Worm (Caenorhabditis elegans) whole organism, L4 larva: ENCODE data around the gene C08D8.1.

Experiments used
- D1046.2 ChIP-seq: fragments of 200-800 bp; sonication (Bioruptor generic); IDR thresholded peaks from 2 replicates; pipeline ENCODE4 v1.3.6; 2022; ENCODE audit warnings: missing genetic modification characterization, missing compliant biosample characterization
- F26F4.8 ChIP-seq: fragments of 200-800 bp; sonication (Bioruptor generic); conservative IDR thresholded peaks from 2 replicates; pipeline ENCODE4 v1.3.6; 2022; ENCODE audit warnings: missing genetic modification characterization, missing compliant biosample characterization
- F44E2.7 ChIP-seq: fragments of 200-800 bp; sonication (Bioruptor generic); IDR thresholded peaks from 2 replicates; pipeline ENCODE4 v2.1.2; 2022; ENCODE audit warnings: missing genetic modification characterization, missing compliant biosample characterization
- T26A8.4 ChIP-seq: fragments of 200-800 bp; sonication (Bioruptor generic); IDR thresholded peaks from 2 replicates; pipeline ENCODE4 v1.3.6; 2022; ENCODE audit warnings: missing genetic modification characterization, missing compliant biosample characterization
- Y105C5A.15 ChIP-seq: fragments of 200-800 bp; sonication (Bioruptor generic); IDR thresholded peaks from 2 replicates; pipeline ENCODE4 v1.3.6; 2022; ENCODE audit warnings: missing genetic modification characterization, missing compliant biosample characterization
- Y48G9A.11 ChIP-seq: fragments of 200-800 bp; sonication (Bioruptor generic); IDR thresholded peaks from 2 replicates; pipeline ENCODE4 v1.3.6; 2022; ENCODE audit warnings: missing genetic modification reagents, missing genetic modification characterization, missing compliant biosample characterization
- aha-1 ChIP-seq: fragments of 150-350 bp; peaks from one replicate; lab custom pipeline; 2014; ENCODE audit warnings: missing biosample characterization, missing genetic modification characterization
- ceh-20 ChIP-seq: fragments of 200-800 bp; sonication (Bioruptor generic); IDR thresholded peaks from 2 replicates; pipeline ENCODE4 v1.3.6; 2022; ENCODE audit warnings: missing genetic modification reagents, missing genetic modification characterization, missing compliant biosample characterization
- ceh-62 ChIP-seq: sonication (generic microtip); optimal IDR thresholded peaks from 2 replicates; lab custom pipeline; 2017; ENCODE audit warnings: missing biosample characterization, missing genetic modification characterization
- ces-1 ChIP-seq: fragments of 150-350 bp; sonication (generic microtip); optimal IDR thresholded peaks from 4 replicates; lab custom pipeline; 2014; ENCODE audit warnings: missing biosample characterization, missing genetic modification reagents, missing genetic modification characterization
- daf-12 ChIP-seq: fragments of 150-350 bp; optimal IDR thresholded peaks from 2 replicates; lab custom pipeline; 2014; ENCODE audit warnings: missing biosample characterization, missing genetic modification reagents, missing genetic modification characterization
- dmd-8 ChIP-seq: fragments of 200-800 bp; sonication (Bioruptor generic); IDR thresholded peaks from 2 replicates; pipeline ENCODE4 v1.3.6; 2022; ENCODE audit warnings: missing genetic modification characterization, missing compliant biosample characterization
- fkh-10 ChIP-seq: fragments of 150-350 bp; optimal IDR thresholded peaks from 2 replicates; lab custom pipeline; 2014; ENCODE audit warnings: missing biosample characterization, missing genetic modification reagents, missing genetic modification characterization
- hif-1 ChIP-seq, 2 experiments: sonication (generic microtip); optimal IDR thresholded peaks; 2 replicates each; lab custom pipeline; 2016 to 2017; ENCODE audit warnings: missing compliant biosample characterization in 2 of 2, missing genetic modification characterization in 2 of 2, missing genetic modification reagents in 2 of 2, missing genotype in 2 of 2, mild to moderate bottlenecking in 1 of 2
- hlh-11 ChIP-seq: fragments of 200-800 bp; sonication (Bioruptor generic); optimal IDR thresholded peaks from 2 replicates; lab custom pipeline; 2018; ENCODE audit warnings: mild to moderate bottlenecking, missing genetic modification characterization, missing compliant biosample characterization
- hlh-30 ChIP-seq: sonication (generic microtip); optimal IDR thresholded peaks from 2 replicates; lab custom pipeline; 2017; ENCODE audit warnings: antibody characterized with exemption, mild to moderate bottlenecking, missing genetic modification characterization, missing compliant biosample characterization; ENCODE audit not compliant: insufficient read depth
- jun-1 ChIP-seq: fragments of 150-350 bp; optimal IDR thresholded peaks from 2 replicates; lab custom pipeline; 2014; ENCODE audit warnings: missing biosample characterization, missing genetic modification reagents, missing genetic modification characterization
- lim-7 ChIP-seq: fragments of 200-800 bp; sonication (Bioruptor generic); IDR thresholded peaks from 2 replicates; pipeline ENCODE4 v1.3.6; 2022; ENCODE audit warnings: missing genetic modification characterization, missing compliant biosample characterization
- lir-3 ChIP-seq: sonication (generic microtip); optimal IDR thresholded peaks from 2 replicates; lab custom pipeline; 2016; ENCODE audit warnings: mild to moderate bottlenecking, missing genetic modification characterization, missing compliant biosample characterization
- madf-5 ChIP-seq, 2 experiments: fragments of 200-800 bp; sonication (Bioruptor generic); IDR thresholded peaks; 2 replicates each; pipeline ENCODE4 v1.3.6; 2022; ENCODE audit warnings: missing compliant biosample characterization in 2 of 2, missing genetic modification characterization in 2 of 2
- madf-9 ChIP-seq: fragments of 200-800 bp; sonication (Bioruptor generic); conservative IDR thresholded peaks from 2 replicates; pipeline ENCODE4 v1.3.6; 2022; ENCODE audit warnings: missing genetic modification reagents, missing genetic modification characterization, missing compliant biosample characterization
- mdt-29 ChIP-seq: fragments of 200-800 bp; sonication (Bioruptor generic); IDR thresholded peaks from 2 replicates; pipeline ENCODE4 v1.3.6; 2022; ENCODE audit warnings: missing genetic modification reagents, missing genetic modification characterization, missing compliant biosample characterization
- mxl-2 ChIP-seq: fragments of 200-800 bp; sonication (Bioruptor generic); conservative IDR thresholded peaks from 2 replicates; pipeline ENCODE4 v1.3.6; 2022; ENCODE audit warnings: missing genetic modification reagents, missing genetic modification characterization, missing compliant biosample characterization
- mxl-3 ChIP-seq: fragments of 200-800 bp; sonication (Bioruptor generic); optimal IDR thresholded peaks from 2 replicates; lab custom pipeline; 2018; ENCODE audit warnings: mild to moderate bottlenecking, missing genetic modification characterization, missing compliant biosample characterization
- nhr-10 ChIP-seq: fragments of 150-350 bp; optimal IDR thresholded peaks from 2 replicates; lab custom pipeline; 2014; ENCODE audit warnings: missing biosample characterization, missing genetic modification characterization
- nhr-28 ChIP-seq: fragments of 150-350 bp; optimal IDR thresholded peaks from 2 replicates; lab custom pipeline; 2014; ENCODE audit warnings: missing biosample characterization, missing genetic modification characterization
- nhr-42 ChIP-seq: fragments of 200-800 bp; sonication (Bioruptor generic); IDR thresholded peaks from 2 replicates; pipeline ENCODE4 v1.3.6; 2022; ENCODE audit warnings: missing genetic modification characterization, missing compliant biosample characterization
- rbr-2 ChIP-seq: sonication (generic microtip); optimal IDR thresholded peaks from 2 replicates; lab custom pipeline; 2016; ENCODE audit warnings: missing genotype, missing genetic modification characterization, missing compliant biosample characterization
- set-16 ChIP-seq: fragments of 200-800 bp; sonication (Bioruptor generic); IDR thresholded peaks from 2 replicates; pipeline ENCODE4 v1.3.6; 2022; ENCODE audit warnings: missing genetic modification reagents, missing genetic modification characterization, missing compliant biosample characterization
- snpc-1.2 ChIP-seq: fragments of 200-800 bp; sonication (Bioruptor generic); IDR thresholded peaks from 2 replicates; pipeline ENCODE4 v1.3.6; 2022; ENCODE audit warnings: missing genetic modification reagents, missing genetic modification characterization, missing compliant biosample characterization
- spr-3 ChIP-seq: fragments of 200-800 bp; sonication (Bioruptor generic); optimal IDR thresholded peaks from 2 replicates; lab custom pipeline; 2018; ENCODE audit warnings: mild to moderate bottlenecking, missing genetic modification characterization, missing compliant biosample characterization
- tag-97 ChIP-seq: fragments of 200-800 bp; sonication (Bioruptor generic); IDR thresholded peaks from 2 replicates; pipeline ENCODE4 v1.3.6; 2022; ENCODE audit warnings: missing genetic modification characterization, missing compliant biosample characterization
- unc-62 ChIP-seq, 3 experiments: fragments of 150-350 bp in 1 of 3; sonication (generic microtip); optimal IDR thresholded peaks in 2 of 3; peaks in 1 of 3; 1 replicate in 1 of 3; 2 replicates in 2 of 3; lab custom pipeline; 2014 to 2017; ENCODE audit warnings: missing biosample characterization in 3 of 3, missing genetic modification characterization in 3 of 3, missing genetic modification reagents in 3 of 3, missing genotype in 1 of 3
- zfp-3 ChIP-seq: fragments of 200-800 bp; sonication (Bioruptor generic); conservative IDR thresholded peaks from 2 replicates; pipeline ENCODE4 v1.3.6; 2022; ENCODE audit warnings: missing genetic modification reagents, missing genetic modification characterization, missing compliant biosample characterization
- zip-11 ChIP-seq: fragments of 200-800 bp; sonication (Bioruptor generic); IDR thresholded peaks from 2 replicates; pipeline ENCODE4 v1.3.6; 2022; ENCODE audit warnings: missing genetic modification characterization, missing compliant biosample characterization
- ztf-7 ChIP-seq: fragments of 150-350 bp; optimal IDR thresholded peaks from 2 replicates; lab custom pipeline; 2014; ENCODE audit warnings: missing biosample characterization, missing genetic modification characterization

Gene C08D8.1

DNA sequence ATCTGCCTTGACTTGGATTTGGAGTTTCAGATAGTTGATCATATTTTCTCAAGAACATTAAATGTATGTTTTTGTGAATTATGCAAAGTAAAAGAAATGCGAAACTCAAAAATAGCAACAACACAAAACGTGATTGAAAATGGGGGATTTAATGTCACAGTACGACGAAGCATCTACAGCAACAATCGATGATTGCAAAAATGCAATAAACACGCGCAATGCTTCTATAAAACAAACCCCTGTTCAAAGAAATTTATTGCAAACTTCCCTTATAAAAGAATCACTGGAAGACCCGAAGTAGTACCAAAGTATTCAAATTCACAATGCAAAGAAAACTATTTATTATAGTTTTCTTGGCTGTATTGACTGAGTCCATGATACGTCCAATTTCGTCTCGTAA, 27.4 kb upstream of the C08D8.1 start, which contains the start of gene clec-219 (continued):
- TF ChIP-seq ces-1 (GFP tag; lab: Kevin White, UChicago) = no peak
- TF ChIP-seq, all 104 proteins: peak for 0

DNA sequence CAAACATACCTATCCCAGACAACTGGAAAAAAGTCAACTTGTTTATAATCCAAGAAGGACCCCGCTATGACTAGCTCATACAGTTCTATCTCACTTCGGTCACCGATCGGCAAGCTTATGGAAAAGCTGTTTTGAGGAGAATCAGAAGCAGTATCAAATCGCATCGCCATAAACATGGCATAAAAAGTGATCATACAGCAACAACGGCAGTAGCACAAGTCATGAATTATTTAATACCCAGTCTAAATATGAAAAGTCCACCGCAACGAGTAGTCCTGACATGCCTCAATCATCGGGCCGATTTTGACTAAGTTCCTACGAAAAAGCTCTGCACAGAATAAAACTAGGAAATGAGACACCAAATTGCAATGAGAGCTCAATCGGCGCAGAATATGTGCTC, 22.0 kb upstream of the C08D8.1 start:
- TF ChIP-seq aha-1 (peak; percentile 95), rbr-2 (no peak), unc-62 (GFP tag; optimal IDR thresholded peaks at IDR 0.05 in 1 of 2; lab: Kevin White, UChicago) (peak in 1 of 2 experiments; percentile 69), unc-62 (tag; optimal IDR thresholded peaks at IDR 0.05; lab: Kevin White, UChicago) (no peak), hif-1 (tag; optimal IDR thresholded peaks at IDR 0.05; lab: Kevin White, UChicago) (no peak)

DNA sequence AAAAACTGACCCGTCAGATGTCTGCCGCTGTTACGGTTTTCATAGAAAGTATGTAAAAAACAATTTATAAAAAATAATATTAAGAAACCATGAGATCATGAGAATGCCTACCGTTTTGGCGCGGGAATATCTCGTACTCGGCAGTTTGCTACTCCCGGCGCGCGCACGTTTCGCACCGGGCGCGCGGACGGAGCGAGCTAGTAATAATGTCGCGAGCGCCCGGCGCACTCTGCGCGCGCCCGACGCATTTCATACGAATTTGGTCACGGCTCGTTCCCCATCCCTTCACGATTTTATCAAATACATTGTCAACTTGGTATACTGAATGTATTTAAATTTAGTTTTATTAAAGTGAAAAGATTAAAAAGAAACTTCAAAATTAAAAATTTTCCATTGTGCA, 19.7 kb upstream of the C08D8.1 start:
- peak; percentile 74 for TF ChIP-seq set-16 (GFP tag; lab: Robert Waterston, UW)
- TF ChIP-seq unc-62 (GFP tag; optimal IDR thresholded peaks at IDR 0.05 in 1 of 2; lab: Kevin White, UChicago) = no peak
- no peak for TF ChIP-seq unc-62 (tag; optimal IDR thresholded peaks at IDR 0.05; lab: Kevin White, UChicago)

DNA sequence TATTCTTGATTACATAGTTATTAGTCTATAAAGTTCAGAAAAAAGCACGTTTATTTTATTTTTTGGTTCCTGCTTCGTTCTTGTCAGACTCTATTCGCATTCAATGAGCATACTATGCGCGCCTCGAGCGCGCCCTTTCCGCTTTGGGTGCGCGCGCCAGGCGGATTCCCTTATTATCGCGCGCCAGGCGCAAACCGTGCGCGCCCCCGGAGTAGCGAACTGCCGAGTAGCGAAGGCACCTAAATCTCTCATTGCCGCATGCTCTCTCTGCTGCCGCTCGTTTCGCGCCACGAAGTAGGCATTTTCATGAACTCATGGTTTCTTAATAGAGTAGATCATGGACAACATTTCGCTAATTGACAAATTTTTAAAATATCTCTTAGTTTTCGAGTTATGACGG, 18.5 kb upstream of the C08D8.1 start:
- TF ChIP-seq set-16 (GFP tag; lab: Robert Waterston, UW) (peak; percentile 89), fkh-10 (GFP tag; lab: Kevin White, UChicago) (no peak)

DNA sequence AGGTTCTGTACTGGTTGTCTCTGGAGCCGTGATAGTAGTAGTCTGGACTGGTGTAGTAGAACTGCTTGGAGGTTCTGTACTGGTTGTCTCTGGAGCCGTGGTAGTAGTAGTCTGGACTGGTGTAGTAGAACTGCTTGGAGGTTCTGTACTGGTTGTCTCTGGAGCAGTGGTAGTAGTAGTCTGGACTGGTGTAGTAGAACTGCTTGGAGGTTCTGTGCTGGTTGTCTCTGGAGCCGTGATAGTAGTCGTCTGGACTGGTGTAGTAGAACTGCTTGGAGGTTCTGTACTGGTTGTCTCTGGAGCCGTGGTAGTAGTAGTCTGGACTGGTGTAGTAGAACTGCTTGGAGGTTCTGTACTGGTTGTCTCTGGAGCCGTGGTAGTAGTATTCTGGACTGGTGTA, 16.2 kb upstream of the C08D8.1 start:
- TF ChIP-seq F44E2.7 (GFP tag; lab: Robert Waterston, UW) = 0 out of 2 replicates have a peak, but pooled peaks have one; percentile 38
- TF ChIP-seq lim-7 (GFP tag; lab: Robert Waterston, UW) = peak; percentile 70
- TF ChIP-seq F26F4.8 (GFP tag; lab: Robert Waterston, UW) = peak; percentile 84
- TF ChIP-seq D1046.2 = 0 out of 2 replicates have a peak, but pooled peaks have one; percentile 68
- peak; percentile 72; the same call in 1 of the 2 replicates for TF ChIP-seq dmd-8 (GFP tag; lab: Robert Waterston, UW)
- TF ChIP-seq madf-5 (GFP tag; IDR thresholded peaks at IDR 0.05; lab: Robert Waterston, UW) = peak in 1 of 2 experiments; percentile 50; a peak in 1 of 4 replicates
- 0 out of 2 replicates have a peak, but pooled peaks have one; percentile 47 for TF ChIP-seq madf-9 (GFP tag; lab: Robert Waterston, UW)
- TF ChIP-seq snpc-1.2 (GFP tag; lab: Robert Waterston, UW) = 0 out of 2 replicates have a peak, but pooled peaks have one; percentile 29
- 0 out of 2 replicates have a peak, but pooled peaks have one; percentile 57 for TF ChIP-seq Y105C5A.15 (GFP tag; lab: Robert Waterston, UW)

DNA sequence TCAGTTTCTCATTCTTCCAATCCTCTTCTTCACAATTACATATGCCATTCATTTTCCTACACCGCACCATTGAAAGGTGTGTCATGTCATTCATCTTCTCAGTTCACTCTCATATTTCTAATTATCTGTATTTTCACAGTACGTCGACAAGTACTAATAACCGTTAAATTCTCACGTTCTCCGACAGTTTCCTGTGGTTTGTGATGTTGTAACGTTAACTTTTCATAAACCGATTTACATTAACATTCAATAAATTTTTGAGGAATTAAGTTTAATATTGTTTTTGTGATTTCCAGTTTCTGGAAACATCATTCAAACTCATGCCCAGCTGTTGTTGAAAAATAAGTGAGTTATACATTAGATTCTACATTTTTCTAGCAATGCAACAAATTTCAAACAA, 11.2 kb upstream of the C08D8.1 start, which contains the start of gene tmd-2:
Gene tmd-2, plus strand, starts transcription at position 301 of the 400 bp plus-strand sequence.
- TF ChIP-seq ceh-20 (GFP tag; lab: Robert Waterston, UW) (no peak), zfp-3 (no peak), hlh-11 (tag; lab: Kevin White, UChicago) (no peak), mxl-2 (no peak), Y48G9A.11 (GFP tag; lab: Robert Waterston, UW) (no peak), lir-3 (tag; lab: Kevin White, UChicago) (no peak), spr-3 (GFP tag; lab: Kevin White, UChicago) (no peak), snpc-1.2 (GFP tag; lab: Robert Waterston, UW) (no peak), mdt-29 (GFP tag; lab: Robert Waterston, UW) (no peak), rbr-2 (no peak), zip-11 (GFP tag; lab: Robert Waterston, UW) (no peak), jun-1 (tag; lab: Kevin White, UChicago) (no peak)

DNA sequence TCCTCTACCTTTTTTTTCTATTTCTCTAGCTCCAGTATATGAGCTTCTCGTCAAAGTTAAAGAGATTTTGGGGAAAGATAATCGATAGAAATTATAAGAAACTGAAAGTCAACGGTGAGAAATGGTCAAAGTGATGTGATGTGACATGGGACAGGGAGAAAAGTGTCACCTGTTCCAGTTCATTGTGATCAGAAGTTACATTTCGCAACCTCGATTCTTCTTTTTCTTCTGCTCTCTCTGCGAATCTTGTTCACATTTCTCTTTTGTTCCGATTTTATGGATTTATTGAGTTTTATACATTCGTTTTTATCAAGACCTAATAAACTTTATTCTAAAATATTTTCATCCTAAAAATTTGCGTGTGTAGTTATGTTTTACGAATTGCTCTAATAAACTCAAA, 9.9 kb upstream of the C08D8.1 start:
- TF ChIP-seq T26A8.4 = no peak
- no peak for TF ChIP-seq lim-7 (GFP tag; lab: Robert Waterston, UW)
- no peak for TF ChIP-seq ceh-62 (tag; lab: Kevin White, UChicago)
- no peak for TF ChIP-seq nhr-28 (tag; lab: Kevin White, UChicago)
- no peak for TF ChIP-seq tag-97 (GFP tag; lab: Robert Waterston, UW)
- no peak for TF ChIP-seq mxl-3 (GFP tag; lab: Kevin White, UChicago)
- TF ChIP-seq daf-12 (tag; lab: Kevin White, UChicago) = no peak
- TF ChIP-seq nhr-42 (GFP tag; lab: Robert Waterston, UW) = no peak
- TF ChIP-seq hlh-30 (tag; lab: Kevin White, UChicago) = peak; percentile 32
- TF ChIP-seq ztf-7 (tag; lab: Kevin White, UChicago) = no peak
- peak in 1 of 2 experiments; percentile 45 for TF ChIP-seq unc-62 (GFP tag; optimal IDR thresholded peaks at IDR 0.05 in 1 of 2; lab: Kevin White, UChicago)
- TF ChIP-seq unc-62 (tag; optimal IDR thresholded peaks at IDR 0.05; lab: Kevin White, UChicago) = no peak
- no peak for TF ChIP-seq nhr-10 (tag; lab: Kevin White, UChicago)
